Worm (Caenorhabditis elegans): ENCODE results near the gene dlg-1.
A peak's percentile ranks its signal among the peaks of the same experiment; 100 is the strongest.

dlg-1 gene

ce11 chrX:5475164-5475576 lies 4.3 kb upstream of the dlg-1 start:
- TF ChIP-seq efl-3 (GFP tag; optimal IDR thresholded peaks at IDR 0.05): no peak
- TF ChIP-seq Y116A8C.19 (tag; optimal IDR thresholded peaks at IDR 0.05; ENCODE audit: borderline replicate concordance): no peak
- TF ChIP-seq fos-1 (tag; optimal IDR thresholded peaks at IDR 0.05): no peak
- TF ChIP-seq snu-23 (GFP tag; optimal IDR thresholded peaks at IDR 0.05): peak; percentile 87
- no peak for TF ChIP-seq nhr-11 (tag; optimal IDR thresholded peaks at IDR 0.05)
- no peak for TF ChIP-seq pag-3 (tag; optimal IDR thresholded peaks at IDR 0.05; ENCODE audit: borderline replicate concordance, insufficient read depth)
- TF ChIP-seq mab-9 (GFP tag; IDR thresholded peaks at IDR 0.05): 0 out of 2 replicates have a peak, but pooled peaks have one; percentile 11
- peak; percentile 81 for TF ChIP-seq nhr-71 (tag; optimal IDR thresholded peaks at IDR 0.05)
- TF ChIP-seq efl-1 (optimal IDR thresholded peaks at IDR 0.05): peak; percentile 8 to 34
- no peak for TF ChIP-seq efl-1 (GFP tag; optimal IDR thresholded peaks at IDR 0.05 in 1 of 2)
- no peak for TF ChIP-seq tlp-1 (tag; optimal IDR thresholded peaks at IDR 0.05)
- TF ChIP-seq C04F5.9 (tag; optimal IDR thresholded peaks at IDR 0.05): no peak
- peak; percentile 50 for TF ChIP-seq nhr-47 (tag; optimal IDR thresholded peaks at IDR 0.05)
- TF ChIP-seq ztf-4 (tag; optimal IDR thresholded peaks at IDR 0.05): peak; percentile 48
- TF ChIP-seq nhr-90 (tag; optimal IDR thresholded peaks at IDR 0.05; ENCODE audit: poor library complexity): peak; percentile 64
- peak; percentile 62 for TF ChIP-seq nhr-76 (tag; optimal IDR thresholded peaks at IDR 0.05)
- TF ChIP-seq mep-1 (tag; optimal IDR thresholded peaks at IDR 0.05): peak; percentile 64
- peak; percentile 31 for TF ChIP-seq irx-1 (tag; optimal IDR thresholded peaks at IDR 0.05)
- TF ChIP-seq lsy-2 (tag; optimal IDR thresholded peaks at IDR 0.05): peak; percentile 35 to 72
- TF ChIP-seq unc-62 (GFP tag; optimal IDR thresholded peaks at IDR 0.05): no peak
- peak; percentile 60 for TF ChIP-seq jun-1 (tag; optimal IDR thresholded peaks at IDR 0.05)
- peak; percentile 59 for TF ChIP-seq fkh-8 (tag; optimal IDR thresholded peaks at IDR 0.05)
- TF ChIP-seq ceh-90 (tag; optimal IDR thresholded peaks at IDR 0.05): no peak
- no peak for TF ChIP-seq isw-1 (GFP tag; IDR thresholded peaks at IDR 0.05)
- peak; percentile 72 for TF ChIP-seq tbx-2 (tag; optimal IDR thresholded peaks at IDR 0.05)
- TF ChIP-seq alr-1 (tag; optimal IDR thresholded peaks at IDR 0.05; ENCODE audit: borderline replicate concordance): no peak
- peak; percentile 52 for TF ChIP-seq swsn-7 (tag; optimal IDR thresholded peaks at IDR 0.05)
- no peak for TF ChIP-seq hpl-2 (GFP tag; optimal IDR thresholded peaks at IDR 0.05)
- TF ChIP-seq lin-39 (tag; optimal IDR thresholded peaks at IDR 0.05): no peak
- peak in 1 of 2 experiments; percentile 82 for TF ChIP-seq mdl-1 (tag; optimal IDR thresholded peaks at IDR 0.05)
- peak; percentile 85 for TF ChIP-seq nhr-77 (tag; optimal IDR thresholded peaks at IDR 0.05)
- TF ChIP-seq lin-35 (GFP tag; optimal IDR thresholded peaks at IDR 0.05): peak; percentile 41 to 69
- TF ChIP-seq unc-130 (tag; optimal IDR thresholded peaks at IDR 0.05): peak; percentile 82
- TF ChIP-seq nhr-85 (tag): peak; percentile 94
- peak in 1 of 2 experiments; percentile 84 for TF ChIP-seq egl-27 (tag; optimal IDR thresholded peaks at IDR 0.05)
- TF ChIP-seq ceh-82 (tag; optimal IDR thresholded peaks at IDR 0.05): peak in 1 of 3 experiments; percentile 45
- TF ChIP-seq pax-3 (tag; optimal IDR thresholded peaks at IDR 0.05): no peak
- TF ChIP-seq C16A3.4 (tag; optimal IDR thresholded peaks at IDR 0.05): peak; percentile 65
- TF ChIP-seq rnt-1 (tag; optimal IDR thresholded peaks at IDR 0.05): peak; percentile 72
- peak; percentile 84 for TF ChIP-seq nhr-20 (tag; optimal IDR thresholded peaks at IDR 0.05)
- TF ChIP-seq lin-14 (GFP tag; optimal IDR thresholded peaks at IDR 0.05): peak; percentile 95
- TF ChIP-seq sox-4 (tag; optimal IDR thresholded peaks at IDR 0.05): no peak
- peak; percentile 65 for TF ChIP-seq nhr-19 (GFP tag; conservative IDR thresholded peaks at IDR 0.05)
- peak; percentile 79 for TF ChIP-seq blmp-1 (tag; optimal IDR thresholded peaks at IDR 0.05)
- no peak for TF ChIP-seq nhr-237 (tag; optimal IDR thresholded peaks at IDR 0.05)
- no peak for TF ChIP-seq pqm-1 (tag; optimal IDR thresholded peaks at IDR 0.05)
- TF ChIP-seq elt-3 (tag; optimal IDR thresholded peaks at IDR 0.05): peak in 5 of 6 experiments; percentile 18 to 67 (median 52)
- TF ChIP-seq skn-1 (tag; optimal IDR thresholded peaks at IDR 0.05): peak; percentile 69
- TF ChIP-seq dpl-1 (GFP tag; optimal IDR thresholded peaks at IDR 0.05): peak in 1 of 3 experiments; percentile 15
- peak; percentile 56 for TF ChIP-seq xbp-1 (tag; optimal IDR thresholded peaks at IDR 0.05)
- no peak for TF ChIP-seq dsc-1 (tag; optimal IDR thresholded peaks at IDR 0.05)
